Fruit fly (Drosophila melanogaster) Kc167 (cell line): ENCODE results near the gene Lerp.

Experiments
- Myc ChIP-seq: fragments of >200 bp; optimal IDR thresholded peaks from 2 replicates; lab custom pipeline; 2017; ENCODE audit warnings: missing external identifiers
- Sin3A ChIP-seq: fragments of >200 bp; optimal IDR thresholded peaks from 2 replicates; lab custom pipeline; 2018; ENCODE audit warnings: missing external identifiers
- h ChIP-seq: fragments of >200 bp; optimal IDR thresholded peaks from 3 replicates; lab custom pipeline; 2018; ENCODE audit warnings: missing external identifiers
- insv ChIP-seq: fragments of >200 bp; optimal IDR thresholded peaks from 3 replicates; lab custom pipeline; 2018; ENCODE audit warnings: missing external identifiers
- psq ChIP-seq: fragments of >200 bp; optimal IDR thresholded peaks from 2 replicates; lab custom pipeline; 2017; ENCODE audit warnings: missing external identifiers
- ttk ChIP-seq: sonication (Bioruptor generic); optimal IDR thresholded peaks from 2 replicates; lab custom pipeline; 2017; ENCODE audit warnings: missing external identifiers

DNA sequence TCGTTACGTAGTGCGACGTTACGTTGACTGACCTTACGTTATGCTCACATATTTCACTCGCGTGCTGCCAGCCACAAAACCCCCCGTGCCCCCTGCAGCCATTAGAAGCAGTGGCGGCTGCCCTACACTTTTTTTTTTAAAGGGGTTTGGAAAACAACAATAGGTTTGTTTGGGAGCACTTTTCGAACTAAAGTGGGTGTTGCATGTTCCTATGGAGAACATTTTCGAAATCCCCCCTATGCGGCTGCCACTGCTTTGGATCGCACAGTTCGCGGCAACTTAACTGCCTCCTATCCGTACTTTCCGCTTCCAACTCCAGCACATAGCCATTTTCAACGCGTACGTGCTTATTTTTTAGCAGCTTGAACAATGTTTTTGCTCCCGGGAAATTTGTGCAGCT is 9.2 kb downstream of the Lerp start:
- TF ChIP-seq insv (lab: Kevin White, UChicago) (no peak), Sin3A (lab: Kevin White, UChicago) (no peak), psq (lab: Kevin White, UChicago) (no peak), h (lab: Kevin White, UChicago) (no peak), ttk (lab: Kevin White, UChicago) (no peak), Myc (lab: Kevin White, UChicago) (no peak)
